Fruit fly (Drosophila melanogaster): Measurements from ENCODE around the gene frtz.

DNA sequence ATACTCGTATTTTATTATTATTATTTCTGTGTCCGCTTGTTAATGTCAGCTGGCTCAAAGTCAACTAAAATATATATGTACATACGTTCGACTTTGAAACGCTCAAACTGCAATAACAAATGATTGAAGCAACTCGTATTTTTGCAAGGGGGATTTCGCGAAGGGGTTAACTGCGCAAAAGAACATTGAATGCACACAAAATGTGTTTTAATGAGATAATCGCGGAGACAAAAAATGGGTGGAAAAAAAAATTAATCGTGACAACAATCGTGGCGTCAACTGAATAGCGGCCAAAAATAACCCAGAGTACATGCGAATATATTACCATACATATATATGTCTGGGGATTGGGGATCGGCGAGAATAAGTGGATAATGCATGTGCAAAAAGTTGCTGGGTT is 49.8 kb downstream of the frtz start:
- no peak for TF ChIP-seq CG8478 (optimal IDR thresholded peaks at IDR 0.05)
- TF ChIP-seq CTCF (optimal IDR thresholded peaks at IDR 0.05) = no peak

Data from S2 (cell line).